Worm (Caenorhabditis elegans) whole organism, L2 larva: ENCODE measurements around the gene Y53F4B.23.

Experiments
- alr-1 ChIP-seq: fragments of 150-350 bp; optimal IDR thresholded peaks from 2 replicates; lab custom pipeline; 2014; ENCODE audit warnings: missing biosample characterization, missing genetic modification characterization
- ceh-16 ChIP-seq: fragments of 150-350 bp; optimal IDR thresholded peaks from 2 replicates; lab custom pipeline; 2014; ENCODE audit warnings: missing biosample characterization, missing genetic modification characterization
- nhr-77 ChIP-seq: fragments of 150-350 bp; optimal IDR thresholded peaks from 2 replicates; lab custom pipeline; 2014; ENCODE audit warnings: missing biosample characterization, missing genetic modification characterization
- skn-1 ChIP-seq: sonication (generic microtip); optimal IDR thresholded peaks from 2 replicates; lab custom pipeline; 2017; ENCODE audit warnings: missing biosample characterization, missing genetic modification characterization
- unc-62 ChIP-seq: fragments of 150-350 bp; optimal IDR thresholded peaks from 2 replicates; lab custom pipeline; 2014; ENCODE audit warnings: missing biosample characterization, missing genetic modification reagents, missing genetic modification characterization
- ztf-4 ChIP-seq: fragments of 150-350 bp; optimal IDR thresholded peaks from 2 replicates; lab custom pipeline; 2014; ENCODE audit warnings: missing biosample characterization, missing genetic modification characterization

DNA sequence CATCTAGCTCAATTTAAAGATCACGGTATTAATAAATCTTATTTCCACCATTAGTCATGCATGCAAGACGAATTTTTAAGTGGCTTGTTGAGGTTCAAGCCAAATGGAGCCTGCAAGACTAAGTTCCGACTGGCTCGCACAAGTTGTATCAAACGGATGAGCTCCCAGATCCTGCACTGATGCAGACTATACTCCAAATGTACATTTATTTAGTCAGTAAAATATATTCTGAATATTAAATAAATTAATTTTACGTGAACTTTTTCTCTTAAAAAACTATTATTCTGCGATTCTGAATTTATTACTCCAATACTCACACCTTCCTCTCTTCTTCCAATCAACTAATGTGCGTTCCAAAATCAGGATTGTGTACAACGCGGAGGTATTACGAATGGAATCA, 51.3 kb downstream of the Y53F4B.23 start, which contains the start of gene Y53F4B.36:
- no peak for TF ChIP-seq nhr-77 (tag; lab: Kevin White, UChicago)
- no peak for TF ChIP-seq ztf-4 (tag; lab: Kevin White, UChicago)
- TF ChIP-seq skn-1 (tag; lab: Kevin White, UChicago): no peak
- no peak for TF ChIP-seq ceh-16
- TF ChIP-seq unc-62 (GFP tag; lab: Kevin White, UChicago): no peak
- no peak for TF ChIP-seq alr-1
